Worm (Caenorhabditis elegans): ENCODE data around the gene col-130.

Gene col-130

ce11 chrIV:12445463-12445934 lies 17.2 kb upstream of the col-130 start, which contains the start of gene C25G4.3:
TSS of gene C25G4.3 (minus strand) at chrIV:12445884.
- TF ChIP-seq hlh-11 (tag; optimal IDR thresholded peaks at IDR 0.05) (no peak), duxl-1 (tag; optimal IDR thresholded peaks at IDR 0.05; ENCODE audit: poor library complexity) (no peak), dve-1 (tag; optimal IDR thresholded peaks at IDR 0.05; ENCODE audit: insufficient read depth) (no peak), dmd-6 (GFP tag; IDR thresholded peaks at IDR 0.05) (no peak), nhr-111 (GFP tag; optimal IDR thresholded peaks at IDR 0.05) (no peak), nhr-25 (tag; optimal IDR thresholded peaks at IDR 0.05; ENCODE audit: borderline replicate concordance, insufficient read depth) (no peak), egl-27 (tag; optimal IDR thresholded peaks at IDR 0.05) (no peak), Y48G9A.11 (GFP tag; IDR thresholded peaks at IDR 0.05) (no peak), nhr-41 (GFP tag; IDR thresholded peaks at IDR 0.05) (no peak), ceh-20 (GFP tag; IDR thresholded peaks at IDR 0.05) (no peak), set-16 (GFP tag; IDR thresholded peaks at IDR 0.05) (no peak), F10B5.3 (tag; optimal IDR thresholded peaks at IDR 0.05) (no peak), nhr-11 (tag; optimal IDR thresholded peaks at IDR 0.05) (no peak), daf-12 (tag; optimal IDR thresholded peaks at IDR 0.05) (no peak), F44E2.7 (GFP tag; IDR thresholded peaks at IDR 0.05) (no peak), mxl-3 (GFP tag; optimal IDR thresholded peaks at IDR 0.05) (no peak)

ce11 chrIV:12443936-12444335 lies 15.6 kb upstream of the col-130 start, which contains the start of gene C25G4.2:
TSS of gene C25G4.2 (minus strand) at chrIV:12444035.
- TF ChIP-seq dmd-8 (GFP tag; IDR thresholded peaks at IDR 0.05) (no peak), attf-4 (tag; optimal IDR thresholded peaks at IDR 0.05) (no peak), aha-1 (tag) (peak; percentile 96), zag-1 (tag; optimal IDR thresholded peaks at IDR 0.05) (no peak), nhr-42 (GFP tag; IDR thresholded peaks at IDR 0.05) (no peak), jun-1 (tag; optimal IDR thresholded peaks at IDR 0.05) (no peak), ztf-7 (tag; optimal IDR thresholded peaks at IDR 0.05) (no peak), gei-8 (GFP tag; optimal IDR thresholded peaks at IDR 0.05) (no peak)

- no peak for TF ChIP-seq nhr-237 (tag; optimal IDR thresholded peaks at IDR 0.05)
- no peak for TF ChIP-seq lin-13 (GFP tag; optimal IDR thresholded peaks at IDR 0.05)
- no peak for TF ChIP-seq spr-3 (GFP tag; optimal IDR thresholded peaks at IDR 0.05)
- TF ChIP-seq lin-1 (GFP tag; IDR thresholded peaks at IDR 0.05), result no peak
- no peak for TF ChIP-seq nhr-10 (tag; optimal IDR thresholded peaks at IDR 0.05)
- TF ChIP-seq mdl-1 (tag; optimal IDR thresholded peaks at IDR 0.05), result no peak
- TF ChIP-seq egl-27 (tag; optimal IDR thresholded peaks at IDR 0.05), result no peak
- no peak for TF ChIP-seq daf-16 (GFP tag; optimal IDR thresholded peaks at IDR 0.05)
- TF ChIP-seq daf-16 (tag; optimal IDR thresholded peaks at IDR 0.05), result no peak
- no peak for TF ChIP-seq spr-1 (tag; optimal IDR thresholded peaks at IDR 0.05)
- TF ChIP-seq attf-4 (tag; optimal IDR thresholded peaks at IDR 0.05), result no peak
These were observed 13.4 kb upstream of the col-130 start, which contains the start of gene C25G4.17 for ce11 chrIV:12441715-12442114. TSS of gene C25G4.17 (plus strand) at chrIV:12442015.

ce11 chrIV:12438359-12438758 lies 10.0 kb upstream of the col-130 start, which contains the start of gene clec-185:
TSS of gene clec-185 (plus strand) at chrIV:12438659.
- TF ChIP-seq nhr-6 (tag; optimal IDR thresholded peaks at IDR 0.05), result no peak

- TF ChIP-seq hlh-11 (tag; optimal IDR thresholded peaks at IDR 0.05) (peak; percentile 42), php-3 (GFP tag; IDR thresholded peaks at IDR 0.05) (0 out of 2 replicates have a peak, but pooled peaks have one; percentile 27), spr-3 (GFP tag; optimal IDR thresholded peaks at IDR 0.05) (no peak), hif-1 (tag; optimal IDR thresholded peaks at IDR 0.05) (no peak), vab-7 (GFP tag; IDR thresholded peaks at IDR 0.05) (no peak), lin-1 (GFP tag; IDR thresholded peaks at IDR 0.05) (0 out of 2 replicates have a peak, but pooled peaks have one; percentile 19), nhr-77 (tag; optimal IDR thresholded peaks at IDR 0.05) (peak; percentile 19), set-16 (GFP tag; IDR thresholded peaks at IDR 0.05) (no peak), hmg-1.1 (GFP tag; IDR thresholded peaks at IDR 0.05) (no peak), pqm-1 (tag; optimal IDR thresholded peaks at IDR 0.05) (peak; percentile 93), daf-16 (GFP tag; optimal IDR thresholded peaks at IDR 0.05) (no peak), daf-16 (tag; optimal IDR thresholded peaks at IDR 0.05) (peak; percentile 55), nhr-28 (tag; optimal IDR thresholded peaks at IDR 0.05) (peak; percentile 81)
These were observed 7.1 kb upstream of the col-130 start, which contains the start of gene irg-4 for ce11 chrIV:12435442-12435841. TSS of gene irg-4 (plus strand) at chrIV:12435833.
